Worm (Caenorhabditis elegans) whole organism, L2 larva: ENCODE results near the gene C52E4.12.
"Not testable (repeated sequence)": the region's sequence is repeated elsewhere in the genome, so short reads cannot be mapped to it uniquely, and the experiment has no call there.

Experiments
- C34F6.9 ChIP-seq: fragments of 150-350 bp; optimal IDR thresholded peaks from 2 replicates; lab custom pipeline; 2014; ENCODE audit warnings: missing biosample characterization, missing genetic modification characterization
- F13H6.1 ChIP-seq: sonication (generic microtip); optimal IDR thresholded peaks from 2 replicates; lab custom pipeline; 2016; ENCODE audit warnings: missing genetic modification characterization, missing compliant biosample characterization
- R02D3.7 ChIP-seq: fragments of 150-350 bp; optimal IDR thresholded peaks from 2 replicates; lab custom pipeline; 2014; ENCODE audit warnings: missing biosample characterization, missing genetic modification characterization
- Y55F3AM.14 ChIP-seq: fragments of 200-800 bp; sonication (Bioruptor generic); optimal IDR thresholded peaks from 2 replicates; lab custom pipeline; 2018; ENCODE audit warnings: mild to moderate bottlenecking, missing genetic modification characterization, missing compliant biosample characterization
- alr-1 ChIP-seq: fragments of 150-350 bp; optimal IDR thresholded peaks from 2 replicates; lab custom pipeline; 2014; ENCODE audit warnings: missing biosample characterization, missing genetic modification characterization
- aly-2 ChIP-seq: fragments of 150-350 bp; optimal IDR thresholded peaks from 2 replicates; lab custom pipeline; 2014; ENCODE audit warnings: missing biosample characterization, missing genetic modification characterization
- ama-1 ChIP-seq: fragments of 150-350 bp; optimal IDR thresholded peaks from 2 replicates; lab custom pipeline; 2018; ENCODE audit warnings: inconsistent platforms
- blmp-1 ChIP-seq: sonication (generic microtip); optimal IDR thresholded peaks from 2 replicates; lab custom pipeline; 2017; ENCODE audit warnings: missing genetic modification characterization, mild to moderate bottlenecking, missing compliant biosample characterization, antibody characterized with exemption, moderate library complexity; ENCODE audit not compliant: insufficient read depth
- ceh-16 ChIP-seq: fragments of 150-350 bp; optimal IDR thresholded peaks from 2 replicates; lab custom pipeline; 2014; ENCODE audit warnings: missing biosample characterization, missing genetic modification characterization
- ceh-82 ChIP-seq: fragments of 150-350 bp; optimal IDR thresholded peaks from 2 replicates; lab custom pipeline; 2014; ENCODE audit warnings: missing biosample characterization, missing genetic modification characterization
- crh-2 ChIP-seq: sonication (generic microtip); optimal IDR thresholded peaks from 2 replicates; lab custom pipeline; 2017; ENCODE audit warnings: missing biosample characterization, missing genetic modification characterization
- dmd-4 ChIP-seq: sonication (generic microtip); optimal IDR thresholded peaks from 2 replicates; lab custom pipeline; 2017; ENCODE audit warnings: missing biosample characterization, missing genetic modification characterization
- egl-27 ChIP-seq: sonication (generic microtip); optimal IDR thresholded peaks from 3 replicates; lab custom pipeline; 2017; ENCODE audit warnings: missing biosample characterization, missing genetic modification reagents, missing genetic modification characterization
- elt-3 ChIP-seq: sonication (generic microtip); optimal IDR thresholded peaks from 2 replicates; lab custom pipeline; 2017; ENCODE audit warnings: missing biosample characterization, missing genetic modification characterization
- fos-1 ChIP-seq: fragments of 150-350 bp; optimal IDR thresholded peaks from 2 replicates; lab custom pipeline; 2014; ENCODE audit warnings: missing biosample characterization, missing genetic modification characterization
- gmeb-1 ChIP-seq: fragments of 150-350 bp; optimal IDR thresholded peaks from 2 replicates; lab custom pipeline; 2014; ENCODE audit warnings: missing biosample characterization, missing genetic modification characterization
- lin-13 ChIP-seq: fragments of 150-350 bp; optimal IDR thresholded peaks from 2 replicates; lab custom pipeline; 2014; ENCODE audit warnings: missing biosample characterization, missing genetic modification reagents, missing genetic modification characterization
- lsy-2 ChIP-seq, 2 experiments: fragments of 150-350 bp in 1 of 2; sonication (generic microtip) in 1 of 2; optimal IDR thresholded peaks; 2 replicates each; lab custom pipeline; 2014 to 2017; ENCODE audit warnings: missing biosample characterization in 2 of 2, missing genetic modification characterization in 2 of 2
- mab-5 ChIP-seq: fragments of 150-350 bp; optimal IDR thresholded peaks from 2 replicates; lab custom pipeline; 2014; ENCODE audit warnings: missing biosample characterization, missing genetic modification characterization
- mbf-1 ChIP-seq: sonication (generic microtip); optimal IDR thresholded peaks from 2 replicates; lab custom pipeline; 2017; ENCODE audit warnings: missing biosample characterization, missing genetic modification characterization
- mdl-1 ChIP-seq, 2 experiments: fragments of 150-350 bp in 1 of 2; sonication (generic microtip) in 1 of 2; optimal IDR thresholded peaks; 2 replicates each; lab custom pipeline; 2017; ENCODE audit warnings: missing biosample characterization in 2 of 2, missing genetic modification characterization in 2 of 2
- nhr-10 ChIP-seq: sonication (generic microtip); optimal IDR thresholded peaks from 2 replicates; lab custom pipeline; 2017; ENCODE audit warnings: missing biosample characterization, missing genetic modification characterization
- nhr-11 ChIP-seq: fragments of 150-350 bp; optimal IDR thresholded peaks from 2 replicates; lab custom pipeline; 2014; ENCODE audit warnings: missing biosample characterization, missing genetic modification characterization
- nhr-12 ChIP-seq: fragments of 150-350 bp; optimal IDR thresholded peaks from 2 replicates; lab custom pipeline; 2014; ENCODE audit warnings: missing biosample characterization, missing genetic modification characterization
- nhr-129 ChIP-seq: fragments of 150-350 bp; optimal IDR thresholded peaks from 2 replicates; lab custom pipeline; 2014; ENCODE audit warnings: missing biosample characterization, missing genetic modification characterization
- nhr-21 ChIP-seq: fragments of 150-350 bp; optimal IDR thresholded peaks from 2 replicates; lab custom pipeline; 2014; ENCODE audit warnings: missing biosample characterization, missing genetic modification characterization
- nhr-23 ChIP-seq: fragments of 150-350 bp; optimal IDR thresholded peaks from 2 replicates; lab custom pipeline; 2014; ENCODE audit warnings: missing biosample characterization, missing genetic modification reagents, missing genetic modification characterization
- nhr-237 ChIP-seq: fragments of 150-350 bp; optimal IDR thresholded peaks from 2 replicates; lab custom pipeline; 2014; ENCODE audit warnings: missing biosample characterization, missing genetic modification characterization
- nhr-25 ChIP-seq: fragments of 150-350 bp; sonication (generic microtip); optimal IDR thresholded peaks from 3 replicates; lab custom pipeline; 2014; ENCODE audit warnings: missing biosample characterization, missing genetic modification characterization
- nhr-6 ChIP-seq: fragments of 150-350 bp; optimal IDR thresholded peaks from 2 replicates; lab custom pipeline; 2014; ENCODE audit warnings: missing biosample characterization, missing genetic modification characterization
- nhr-77 ChIP-seq: fragments of 150-350 bp; optimal IDR thresholded peaks from 2 replicates; lab custom pipeline; 2014; ENCODE audit warnings: missing biosample characterization, missing genetic modification characterization
- peb-1 ChIP-seq: fragments of 150-350 bp; optimal IDR thresholded peaks from 2 replicates; lab custom pipeline; 2014; ENCODE audit warnings: missing biosample characterization, missing genetic modification characterization
- skn-1 ChIP-seq: sonication (generic microtip); optimal IDR thresholded peaks from 2 replicates; lab custom pipeline; 2017; ENCODE audit warnings: missing biosample characterization, missing genetic modification characterization
- sma-3 ChIP-seq: sonication (generic microtip); optimal IDR thresholded peaks from 2 replicates; lab custom pipeline; 2016; ENCODE audit warnings: missing genetic modification reagents, missing genetic modification characterization, missing compliant biosample characterization
- sma-9 ChIP-seq, 2 experiments: fragments of 150-350 bp in 1 of 2; sonication (generic microtip) in 1 of 2; optimal IDR thresholded peaks; 2 replicates each; lab custom pipeline; 2014 to 2016; ENCODE audit warnings: missing genetic modification characterization in 2 of 2, mild to moderate bottlenecking in 1 of 2, missing biosample characterization in 1 of 2, missing compliant biosample characterization in 1 of 2, missing genetic modification reagents in 1 of 2, moderate library complexity in 1 of 2
- snpc-4 ChIP-seq: fragments of 150-350 bp; optimal IDR thresholded peaks from 2 replicates; lab custom pipeline; 2014; ENCODE audit warnings: missing biosample characterization, missing genetic modification characterization
- unc-39 ChIP-seq: fragments of 150-350 bp; optimal IDR thresholded peaks from 2 replicates; lab custom pipeline; 2014; ENCODE audit warnings: missing biosample characterization, missing genetic modification characterization
- unc-55 ChIP-seq: fragments of 150-350 bp; sonication (generic microtip); optimal IDR thresholded peaks from 3 replicates; lab custom pipeline; 2014; ENCODE audit warnings: missing biosample characterization, missing genetic modification reagents, missing genetic modification characterization
- zag-1 ChIP-seq: fragments of 150-350 bp; optimal IDR thresholded peaks from 2 replicates; lab custom pipeline; 2014; ENCODE audit warnings: missing biosample characterization, missing genetic modification characterization
- ztf-1 ChIP-seq: fragments of 200-800 bp; sonication (Bioruptor generic); conservative IDR thresholded peaks from 2 replicates; pipeline ENCODE4 v1.3.6; 2022; ENCODE audit warnings: missing genetic modification characterization, missing compliant biosample characterization
- ztf-11 ChIP-seq: sonication (generic microtip); optimal IDR thresholded peaks from 2 replicates; lab custom pipeline; 2017; ENCODE audit warnings: missing biosample characterization, missing genetic modification characterization
- ztf-4 ChIP-seq: fragments of 150-350 bp; optimal IDR thresholded peaks from 2 replicates; lab custom pipeline; 2014; ENCODE audit warnings: missing biosample characterization, missing genetic modification characterization

The C52E4.12 gene

ce11 chrV:12011686-12012085 lies 15.7 kb downstream of the C52E4.12 start:
- TF ChIP-seq sma-3 = no peak
- no peak for TF ChIP-seq F13H6.1 (tag; lab: Kevin White, UChicago)
- peak; percentile 11 for TF ChIP-seq sma-9 (GFP tag; optimal IDR thresholded peaks at IDR 0.05; lab: Kevin White, UChicago)
- TF ChIP-seq sma-9 (tag; optimal IDR thresholded peaks at IDR 0.05; lab: Kevin White, UChicago) = no peak
- peak; percentile 95 for TF ChIP-seq blmp-1 (tag; lab: Kevin White, UChicago)
- TF ChIP-seq fos-1 (tag; lab: Kevin White, UChicago) = peak; percentile 20
- no peak for TF ChIP-seq zag-1 (tag; lab: Kevin White, UChicago)
- TF ChIP-seq, all 48 proteins: peak for 3

- TF ChIP-seq alr-1 (tag; lab: Kevin White, UChicago) (no peak), F13H6.1 (tag; lab: Kevin White, UChicago) (no peak), ztf-1 (GFP tag; lab: Robert Waterston, UW) (no peak), nhr-25 (tag; lab: Kevin White, UChicago) (no peak), skn-1 (tag; lab: Kevin White, UChicago) (no peak), fos-1 (tag; lab: Kevin White, UChicago) (no peak), ztf-4 (tag; lab: Kevin White, UChicago) (no peak), aly-2 (tag; lab: Kevin White, UChicago) (no peak), nhr-77 (tag; lab: Kevin White, UChicago) (no peak), ceh-16 (tag; lab: Kevin White, UChicago) (no peak), nhr-237 (tag; lab: Kevin White, UChicago) (no peak), mdl-1 (tag; optimal IDR thresholded peaks at IDR 0.05; lab: Kevin White, UChicago) (no peak), nhr-21 (tag; lab: Kevin White, UChicago) (no peak), unc-55 (no peak)
Measured at ce11 chrV:12013298-12013697, 17.3 kb downstream of the C52E4.12 start, which contains the start of gene add-2. TSS of gene add-2 (minus strand) at chrV:12013406.

ce11 chrV:12020026-12020425 lies 24.1 kb downstream of the C52E4.12 start, which contains the start of gene F10C2.3:
TSS of gene F10C2.3 (plus strand) at chrV:12020326.
- not testable (repeated sequence) for TF ChIP-seq egl-27; ama-1 (lab: Kevin White, UChicago); lsy-2 (tag; optimal IDR thresholded peaks at IDR 0.05; lab: Kevin White, UChicago)

ce11 chrV:12020940-12021339 lies 25.0 kb downstream of the C52E4.12 start:
- TF ChIP-seq ceh-82 (tag; lab: Kevin White, UChicago) (no peak), fos-1 (tag; lab: Kevin White, UChicago) (peak; percentile 58)
- TF ChIP-seq, all 48 proteins: peak for 1

- TF ChIP-seq mdl-1 (tag; optimal IDR thresholded peaks at IDR 0.05; lab: Kevin White, UChicago) (peak in 1 of 2 experiments; percentile 1), blmp-1 (tag; lab: Kevin White, UChicago) (no peak), Y55F3AM.14 (GFP tag; lab: Kevin White, UChicago) (peak; percentile 35), mbf-1 (tag; lab: Kevin White, UChicago) (no peak), ztf-4 (tag; lab: Kevin White, UChicago) (no peak), peb-1 (no peak), nhr-237 (tag; lab: Kevin White, UChicago) (no peak), ceh-82 (tag; lab: Kevin White, UChicago) (no peak), F13H6.1 (tag; lab: Kevin White, UChicago) (peak; percentile 50), mab-5 (tag; lab: Kevin White, UChicago) (no peak), nhr-21 (tag; lab: Kevin White, UChicago) (no peak), unc-55 (no peak), unc-39 (no peak), gmeb-1 (tag; lab: Kevin White, UChicago) (no peak), nhr-23 (tag; lab: Kevin White, UChicago) (no peak), ztf-11 (tag; lab: Kevin White, UChicago) (no peak), nhr-11 (tag; lab: Kevin White, UChicago) (no peak), dmd-4 (no peak), nhr-12 (tag; lab: Kevin White, UChicago) (no peak), alr-1 (tag; lab: Kevin White, UChicago) (no peak), nhr-10 (tag; lab: Kevin White, UChicago) (no peak), elt-3 (tag; lab: Kevin White, UChicago) (no peak), fos-1 (tag; lab: Kevin White, UChicago) (no peak), crh-2 (tag; lab: Kevin White, UChicago) (no peak), snpc-4 (no peak), R02D3.7 (no peak), nhr-129 (tag; lab: Kevin White, UChicago) (peak; percentile 31), C34F6.9 (tag; lab: Kevin White, UChicago) (peak; percentile 40), sma-9 (GFP tag; optimal IDR thresholded peaks at IDR 0.05; lab: Kevin White, UChicago) (peak; percentile 16), sma-9 (tag; optimal IDR thresholded peaks at IDR 0.05; lab: Kevin White, UChicago) (no peak), ztf-1 (GFP tag; lab: Robert Waterston, UW) (no peak), lin-13 (no peak), aly-2 (tag; lab: Kevin White, UChicago) (no peak), nhr-6 (tag; lab: Kevin White, UChicago) (no peak), egl-27 (no peak), skn-1 (tag; lab: Kevin White, UChicago) (no peak), nhr-25 (tag; lab: Kevin White, UChicago) (no peak), ceh-16 (tag; lab: Kevin White, UChicago) (no peak)
Measured at ce11 chrV:12024273-12024672, 28.3 kb downstream of the C52E4.12 start.
